Fruit fly (Drosophila melanogaster): ENCODE results near the gene CG10907.

DNA sequence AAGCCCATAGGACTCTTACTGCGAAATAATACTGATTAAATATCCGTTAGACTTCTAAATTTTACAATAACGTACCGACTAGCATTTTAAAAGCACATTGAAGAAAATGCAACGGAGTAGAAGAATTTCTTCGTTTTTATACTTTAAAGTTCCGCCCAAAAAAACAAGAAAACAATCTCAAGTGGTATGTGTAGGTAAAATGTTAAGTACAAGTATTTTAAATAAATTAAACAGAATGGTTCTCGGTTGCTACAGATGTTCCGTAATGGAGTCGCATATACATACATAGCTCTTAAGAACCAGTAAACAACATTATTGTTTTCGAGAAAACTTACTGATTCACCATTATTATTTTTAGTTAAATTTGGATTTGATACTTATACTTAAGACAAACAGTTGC is 21.3 kb upstream of the CG10907 start, which contains the start of gene Muc68D:
- TF ChIP-seq CG8478 (optimal IDR thresholded peaks at IDR 0.05) (no peak), psq (optimal IDR thresholded peaks at IDR 0.05) (no peak)
